Fruit fly (Drosophila melanogaster): ENCODE results near the gene Wdr81.

Gene Wdr81

DNA sequence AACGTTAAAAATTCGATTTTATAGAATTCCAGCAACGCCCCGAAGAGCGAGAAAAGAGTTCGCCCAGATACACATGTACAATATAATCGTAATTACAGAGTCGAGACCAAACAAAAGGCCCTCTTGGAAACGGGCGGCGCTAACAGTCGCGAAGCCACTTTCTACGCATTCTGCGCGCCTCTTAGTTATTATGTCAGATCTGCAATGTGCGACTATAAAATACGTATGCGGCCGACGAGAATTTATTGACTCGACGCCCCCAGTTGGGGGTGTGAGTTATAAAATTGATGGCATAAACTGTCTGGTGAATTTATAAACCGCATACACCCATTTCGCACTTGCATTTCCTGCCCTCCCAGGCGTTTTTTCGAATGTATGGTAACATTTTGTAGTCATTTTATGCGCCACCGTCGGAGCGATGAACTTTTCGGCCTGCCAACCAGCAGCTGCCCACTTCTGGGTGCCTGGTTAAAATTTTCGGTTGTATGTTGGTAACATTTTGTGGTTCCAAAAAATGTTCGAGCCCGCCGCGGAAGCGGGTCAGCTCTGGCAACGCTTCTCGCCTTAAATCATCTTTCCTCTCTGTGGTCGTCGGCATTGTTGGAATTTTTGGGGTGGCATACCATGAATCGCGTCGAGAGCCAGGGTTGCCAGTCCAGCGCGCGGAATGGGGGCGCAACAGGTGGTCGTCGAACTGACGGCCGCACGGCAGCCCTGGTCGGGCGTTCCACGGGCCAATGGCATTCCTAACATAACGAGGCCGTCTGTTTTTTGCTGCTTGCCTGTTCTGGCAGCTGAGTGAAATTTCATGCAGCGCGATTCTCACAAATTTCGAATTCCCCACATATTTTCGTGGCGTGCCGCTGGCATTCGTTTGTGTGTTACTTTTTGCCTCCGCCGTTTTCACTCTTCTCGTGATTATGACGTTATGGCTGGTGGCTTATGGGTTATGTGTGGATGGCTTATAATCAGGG lies 8.8 kb downstream of the Wdr81 start (continued):
- TF ChIP-seq CG42726 (GFP tag; IDR thresholded peaks at IDR 0.05; ENCODE audit: partially characterized antibody) (no peak), Optix (GFP tag; IDR thresholded peaks at IDR 0.05) (no peak), gt (GFP tag; IDR thresholded peaks at IDR 0.05) (no peak), pho (GFP tag; optimal IDR thresholded peaks at IDR 0.05) (peak; percentile 78), Atf6 (GFP tag; IDR thresholded peaks at IDR 0.05) (no peak), dpn (GFP tag; optimal IDR thresholded peaks at IDR 0.05) (peak; percentile 76 to 81), Mad (GFP tag; optimal IDR thresholded peaks at IDR 0.05) (peak; percentile 80), CG8281 (tag; optimal IDR thresholded peaks at IDR 0.05) (peak; percentile 26), CG1024 (GFP tag; IDR thresholded peaks at IDR 0.05) (no peak), Ptx1 (GFP tag; IDR thresholded peaks at IDR 0.05) (no peak), ham (GFP tag; IDR thresholded peaks at IDR 0.05) (no peak), nom (GFP tag; optimal IDR thresholded peaks at IDR 0.05) (peak; percentile 88), ato (GFP tag; IDR thresholded peaks at IDR 0.05; ENCODE audit: partially characterized antibody) (no peak), crc (GFP tag; optimal IDR thresholded peaks at IDR 0.05) (peak; percentile 17), disco-r (GFP tag; optimal IDR thresholded peaks at IDR 0.05) (no peak), so (GFP tag; IDR thresholded peaks at IDR 0.05) (no peak), Asciz (GFP tag; optimal IDR thresholded peaks at IDR 0.05) (no peak), CG8290 (GFP tag; optimal IDR thresholded peaks at IDR 0.05) (no peak), CG8290 (tag; optimal IDR thresholded peaks at IDR 0.05) (peak; percentile 15 to 96), slp2 (GFP tag; optimal IDR thresholded peaks at IDR 0.05) (peak; percentile 21), unc-4 (GFP tag; IDR thresholded peaks at IDR 0.05; ENCODE audit: partially characterized antibody) (no peak), pita (GFP tag; optimal IDR thresholded peaks at IDR 0.05) (no peak), CG6272 (GFP tag; IDR thresholded peaks at IDR 0.05) (peak; percentile 80), tap (tag; optimal IDR thresholded peaks at IDR 0.05) (peak; percentile 51), her (GFP tag; optimal IDR thresholded peaks at IDR 0.05) (peak; percentile 85), pnt (GFP tag; optimal IDR thresholded peaks at IDR 0.05) (peak; percentile 71), ci (GFP tag; IDR thresholded peaks at IDR 0.05) (no peak), phol (tag; optimal IDR thresholded peaks at IDR 0.05) (peak; percentile 58), CG1647 (GFP tag; optimal IDR thresholded peaks at IDR 0.05) (peak; percentile 47), CG2712 (tag; optimal IDR thresholded peaks at IDR 0.05) (peak; percentile 80), CG4730 (GFP tag; IDR thresholded peaks at IDR 0.05) (no peak), sisA (GFP tag; IDR thresholded peaks at IDR 0.05) (no peak), Usf (GFP tag; optimal IDR thresholded peaks at IDR 0.05) (peak; percentile 30), ranshi (GFP tag; IDR thresholded peaks at IDR 0.05) (no peak), Side (GFP tag; optimal IDR thresholded peaks at IDR 0.05) (peak; percentile 85), B-H2 (GFP tag; optimal IDR thresholded peaks at IDR 0.05) (peak; percentile 74), Six4 (GFP tag; optimal IDR thresholded peaks at IDR 0.05) (peak; percentile 58), ara (GFP tag; IDR thresholded peaks at IDR 0.05) (no peak), CG17802 (tag; optimal IDR thresholded peaks at IDR 0.05) (no peak), CG15011 (GFP tag; optimal IDR thresholded peaks at IDR 0.05) (peak; percentile 5), CG14667 (GFP tag; IDR thresholded peaks at IDR 0.05) (no peak), gsb-n (tag; optimal IDR thresholded peaks at IDR 0.05) (no peak), ap (GFP tag; IDR thresholded peaks at IDR 0.05) (no peak), CG4854 (GFP tag; optimal IDR thresholded peaks at IDR 0.05) (peak; percentile 62), ewg (GFP tag; optimal IDR thresholded peaks at IDR 0.05) (peak; percentile 48), CG33213 (GFP tag; optimal IDR thresholded peaks at IDR 0.05) (peak; percentile 91), tll (GFP tag; optimal IDR thresholded peaks at IDR 0.05) (peak in 1 of 2 experiments; percentile 98), Lpt (GFP tag; optimal IDR thresholded peaks at IDR 0.05) (no peak), stc (GFP tag; IDR thresholded peaks at IDR 0.05) (no peak), sr (GFP tag; IDR thresholded peaks at IDR 0.05) (no peak)
